Fruit fly (Drosophila melanogaster): Measurements from ENCODE around the gene msk.
A peak's percentile ranks its signal among the peaks of the same experiment; 100 is the strongest.

msk gene

dm6 chr3L:8073370-8073769, 42.6 kb upstream of the msk start (continued):
- TF ChIP-seq tna (GFP tag; IDR thresholded peaks at IDR 0.05; ENCODE audit: partially characterized antibody) = no peak
- no peak for TF ChIP-seq CG13894 (tag; optimal IDR thresholded peaks at IDR 0.05)
- no peak for TF ChIP-seq btn (GFP tag; optimal IDR thresholded peaks at IDR 0.05)
- no peak for TF ChIP-seq Ets97D (GFP tag; optimal IDR thresholded peaks at IDR 0.05)
- TF ChIP-seq amos (GFP tag; IDR thresholded peaks at IDR 0.05; ENCODE audit: partially characterized antibody) = no peak
- TF ChIP-seq dimm (GFP tag; IDR thresholded peaks at IDR 0.05) = no peak
- no peak for TF ChIP-seq cwo (GFP tag; optimal IDR thresholded peaks at IDR 0.05)
- TF ChIP-seq zf30C (GFP tag; optimal IDR thresholded peaks at IDR 0.05) = no peak
- no peak for TF ChIP-seq CG6854 (GFP tag; optimal IDR thresholded peaks at IDR 0.05)
- no peak for TF ChIP-seq odd (GFP tag; optimal IDR thresholded peaks at IDR 0.05)
- TF ChIP-seq Hr51 (GFP tag; optimal IDR thresholded peaks at IDR 0.05) = no peak
- TF ChIP-seq CG9727 (GFP tag; optimal IDR thresholded peaks at IDR 0.05) = no peak
- peak; percentile 9 for TF ChIP-seq mirr (GFP tag; optimal IDR thresholded peaks at IDR 0.05)
- TF ChIP-seq CG2202 (tag; optimal IDR thresholded peaks at IDR 0.05) = no peak
- no peak for TF ChIP-seq zen2 (GFP tag; IDR thresholded peaks at IDR 0.05; ENCODE audit: partially characterized antibody)
- TF ChIP-seq slp2 (GFP tag; optimal IDR thresholded peaks at IDR 0.05) = no peak
- 0 out of 2 replicates have a peak, but pooled peaks have one; percentile 5 for TF ChIP-seq slbo (GFP tag; IDR thresholded peaks at IDR 0.05)

- TF ChIP-seq Kr (GFP tag; optimal IDR thresholded peaks at IDR 0.05) (no peak), schlank (tag; optimal IDR thresholded peaks at IDR 0.05) (peak; percentile 6), chinmo (GFP tag; IDR thresholded peaks at IDR 0.05; ENCODE audit: partially characterized antibody) (0 out of 4 replicates have a peak, but pooled peaks have one; percentile 26), row (GFP tag; IDR thresholded peaks at IDR 0.05) (peak; percentile 51; the same call in 2 of the 3 replicates), aop (GFP tag; IDR thresholded peaks at IDR 0.05) (no peak), HmgZ (tag; optimal IDR thresholded peaks at IDR 0.05) (peak; percentile 5), gsb (GFP tag; IDR thresholded peaks at IDR 0.05) (no peak), sqz (GFP tag; optimal IDR thresholded peaks at IDR 0.05) (no peak), Poxn (GFP tag; IDR thresholded peaks at IDR 0.05) (no peak), CG15269 (tag; optimal IDR thresholded peaks at IDR 0.05) (no peak), Dfd (GFP tag; optimal IDR thresholded peaks at IDR 0.05) (no peak), NC2β (GFP tag; optimal IDR thresholded peaks at IDR 0.05) (no peak), CG1233 (GFP tag; optimal IDR thresholded peaks at IDR 0.05) (no peak), her (GFP tag; optimal IDR thresholded peaks at IDR 0.05) (no peak), cwo (GFP tag; optimal IDR thresholded peaks at IDR 0.05) (peak; percentile 3), Fer3 (tag; optimal IDR thresholded peaks at IDR 0.05) (no peak), CG7372 (GFP tag; IDR thresholded peaks at IDR 0.05) (no peak), hkb (optimal IDR thresholded peaks at IDR 0.05) (no peak), hkb (GFP tag; IDR thresholded peaks at IDR 0.05) (0 out of 2 replicates have a peak, but pooled peaks have one; percentile 19), CG11247 (GFP tag; IDR thresholded peaks at IDR 0.05) (peak; percentile 38; the same call in 1 of the 2 replicates), onecut (GFP tag; IDR thresholded peaks at IDR 0.05) (peak; percentile 70), CkIIα-i1 (GFP tag; IDR thresholded peaks at IDR 0.05) (no peak), CG17361 (GFP tag; IDR thresholded peaks at IDR 0.05) (no peak), lmd (GFP tag; IDR thresholded peaks at IDR 0.05) (no peak), dysf (GFP tag; IDR thresholded peaks at IDR 0.05) (0 out of 3 replicates have a peak, but pooled peaks have one; percentile 18), Trl (optimal IDR thresholded peaks at IDR 0.05) (peak; percentile 10 to 43), Trl (GFP tag; optimal IDR thresholded peaks at IDR 0.05) (no peak), wek (GFP tag; optimal IDR thresholded peaks at IDR 0.05) (no peak), crol (GFP tag; IDR thresholded peaks at IDR 0.05) (peak; percentile 70), CG12104 (GFP tag; optimal IDR thresholded peaks at IDR 0.05) (no peak), cg (GFP tag; optimal IDR thresholded peaks at IDR 0.05) (no peak), CG33213 (GFP tag; optimal IDR thresholded peaks at IDR 0.05) (no peak), jing (GFP tag; optimal IDR thresholded peaks at IDR 0.05) (no peak), ato (GFP tag; IDR thresholded peaks at IDR 0.05; ENCODE audit: partially characterized antibody) (no peak), CG8359 (GFP tag; optimal IDR thresholded peaks at IDR 0.05; ENCODE audit: borderline replicate concordance) (no peak), CG2202 (tag; optimal IDR thresholded peaks at IDR 0.05) (no peak)
These were observed 42.1 kb upstream of the msk start for dm6 chr3L:8073872-8074271.

Measured in whole organism, embryonic.